Worm (Caenorhabditis elegans): ENCODE results near the gene F48E8.8.

F48E8.8 gene

DNA sequence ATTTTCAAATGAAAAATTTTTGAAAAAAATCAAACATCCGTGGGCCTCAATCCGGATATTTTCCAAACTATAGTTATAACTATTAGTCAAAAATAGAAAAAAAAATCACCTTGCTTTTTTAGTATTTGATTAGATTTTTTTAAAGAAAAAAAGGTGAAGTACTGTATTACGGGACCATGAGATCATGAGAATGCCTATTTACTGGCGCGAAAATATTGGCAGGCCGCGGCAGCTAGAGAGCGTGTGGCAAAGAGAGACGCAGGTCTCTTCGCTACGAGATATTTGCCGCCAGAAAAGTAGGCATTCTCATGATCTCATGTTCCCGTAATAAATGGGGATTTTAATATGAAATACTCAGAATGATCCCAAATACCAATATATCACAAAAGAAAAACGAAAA, 44.6 kb downstream of the F48E8.8 start:
- TF ChIP-seq nhr-237 (tag; optimal IDR thresholded peaks at IDR 0.05) = no peak
- no peak for TF ChIP-seq F13H6.1 (tag; optimal IDR thresholded peaks at IDR 0.05)
- TF ChIP-seq nhr-10 (tag; optimal IDR thresholded peaks at IDR 0.05) = no peak
- TF ChIP-seq lin-11 (tag; optimal IDR thresholded peaks at IDR 0.05) = no peak
- no peak for TF ChIP-seq blmp-1 (tag; optimal IDR thresholded peaks at IDR 0.05; ENCODE audit: insufficient read depth)
- no peak for TF ChIP-seq unc-39 (tag; optimal IDR thresholded peaks at IDR 0.05)
- no peak for TF ChIP-seq gmeb-1 (tag; optimal IDR thresholded peaks at IDR 0.05)
- TF ChIP-seq peb-1 (tag; optimal IDR thresholded peaks at IDR 0.05) = no peak
- no peak for TF ChIP-seq mbf-1 (tag; optimal IDR thresholded peaks at IDR 0.05)
- TF ChIP-seq R02D3.7 (tag; optimal IDR thresholded peaks at IDR 0.05) = no peak
- TF ChIP-seq unc-62 (GFP tag; optimal IDR thresholded peaks at IDR 0.05) = no peak
- no peak for TF ChIP-seq sma-9 (GFP tag; optimal IDR thresholded peaks at IDR 0.05)
- no peak for TF ChIP-seq sma-9 (tag; optimal IDR thresholded peaks at IDR 0.05)
- no peak for TF ChIP-seq dmd-4 (tag; optimal IDR thresholded peaks at IDR 0.05)

DNA sequence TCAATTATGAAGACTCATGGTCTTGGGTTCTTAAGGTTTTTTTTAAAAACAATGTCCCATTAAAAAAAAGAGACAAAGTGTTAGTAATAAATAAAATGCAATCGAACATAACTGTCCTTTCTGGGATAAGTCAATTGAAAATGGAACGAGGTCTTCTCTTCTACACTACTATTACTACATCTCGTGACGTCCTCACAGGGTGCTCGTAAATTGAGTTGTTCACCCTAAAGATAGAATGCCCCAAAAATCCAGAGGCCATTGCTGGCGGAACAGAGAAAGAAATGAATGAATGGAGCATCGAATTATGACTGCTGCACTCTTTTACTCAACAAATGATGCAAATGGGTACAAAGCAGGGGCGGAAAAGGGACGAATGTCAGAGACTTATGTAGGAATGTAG, 47.2 kb downstream of the F48E8.8 start:
- TF ChIP-seq nhr-25 (tag; optimal IDR thresholded peaks at IDR 0.05) = no peak
- TF ChIP-seq nhr-23 (tag; optimal IDR thresholded peaks at IDR 0.05) = no peak

Measured in whole organism, L2 larva.